Worm (Caenorhabditis elegans): ENCODE data around the gene col-161.

col-161 gene

DNA sequence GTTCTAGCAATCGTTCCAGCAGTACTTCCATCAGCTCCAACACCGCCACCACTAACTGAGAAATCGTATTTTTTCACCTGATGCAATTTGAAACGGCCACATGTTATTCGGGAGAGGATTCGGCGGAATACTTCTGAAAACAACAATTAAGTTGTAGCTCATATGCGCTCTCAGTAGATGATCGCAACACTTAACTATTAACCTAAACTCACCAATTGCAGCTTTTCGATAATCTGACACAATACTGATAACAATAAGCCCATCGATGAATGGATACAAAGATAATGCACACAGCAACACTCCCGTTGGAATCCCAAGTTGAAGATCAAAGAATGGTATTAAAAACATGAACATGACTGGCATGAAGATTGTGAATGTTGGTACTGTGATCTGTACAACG is 20.2 kb upstream of the col-161 start:
- TF ChIP-seq lin-35 (GFP tag; optimal IDR thresholded peaks at IDR 0.05) (no peak), tlp-1 (tag; optimal IDR thresholded peaks at IDR 0.05) (no peak), alr-1 (tag; optimal IDR thresholded peaks at IDR 0.05; ENCODE audit: borderline replicate concordance) (no peak), Y116A8C.19 (tag; optimal IDR thresholded peaks at IDR 0.05; ENCODE audit: borderline replicate concordance) (no peak), pax-3 (tag; optimal IDR thresholded peaks at IDR 0.05) (no peak), lin-15B (tag; optimal IDR thresholded peaks at IDR 0.05) (no peak), hlh-17 (GFP tag; optimal IDR thresholded peaks at IDR 0.05; ENCODE audit: borderline replicate concordance) (no peak), lin-39 (tag; optimal IDR thresholded peaks at IDR 0.05) (no peak), blmp-1 (tag; optimal IDR thresholded peaks at IDR 0.05) (no peak), swsn-7 (tag; optimal IDR thresholded peaks at IDR 0.05) (no peak), ceh-82 (tag; optimal IDR thresholded peaks at IDR 0.05) (no peak), irx-1 (tag; optimal IDR thresholded peaks at IDR 0.05) (no peak), hlh-4 (tag; optimal IDR thresholded peaks at IDR 0.05) (no peak), ces-1 (GFP tag; optimal IDR thresholded peaks at IDR 0.05) (no peak)

DNA sequence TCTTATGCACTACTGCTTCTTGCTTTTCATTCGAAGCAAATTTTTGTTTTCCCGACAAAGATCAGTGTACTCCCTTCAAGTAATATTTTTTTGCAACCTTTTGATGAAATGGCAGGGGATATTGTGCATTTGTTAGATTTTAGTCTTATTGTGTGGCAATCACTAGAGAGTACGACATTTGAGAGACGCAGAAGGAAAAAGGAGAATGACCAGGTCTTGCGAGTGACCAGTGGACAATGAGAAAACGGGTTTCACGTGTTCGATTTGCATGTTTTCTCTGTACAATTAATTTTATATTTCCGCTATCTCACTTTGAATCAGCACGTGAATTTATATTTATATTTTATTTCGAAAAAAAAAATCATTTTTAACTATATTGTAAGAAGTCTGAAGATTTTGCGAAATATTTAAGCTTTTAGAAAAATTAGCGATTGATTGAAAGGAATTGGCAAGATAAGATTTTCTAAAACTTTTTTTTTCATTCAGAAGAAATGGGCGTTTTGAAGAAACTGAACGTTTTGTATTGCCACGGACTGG is 18.1 kb upstream of the col-161 start, which contains the start of gene C50B6.9:
TSS of gene C50B6.9 (plus strand) at position 487 of the 537 bp plus-strand sequence.
- TF ChIP-seq efl-1 (optimal IDR thresholded peaks at IDR 0.05) (no peak), efl-1 (GFP tag; optimal IDR thresholded peaks at IDR 0.05 in 1 of 2) (no peak), nhr-19 (GFP tag; conservative IDR thresholded peaks at IDR 0.05) (no peak), aha-1 (tag; optimal IDR thresholded peaks at IDR 0.05) (no peak), fos-1 (tag; optimal IDR thresholded peaks at IDR 0.05) (no peak), mep-1 (tag; optimal IDR thresholded peaks at IDR 0.05) (peak; percentile 26), lin-15B (tag; optimal IDR thresholded peaks at IDR 0.05) (no peak), blmp-1 (tag; optimal IDR thresholded peaks at IDR 0.05) (peak; percentile 21), unc-86 (tag; optimal IDR thresholded peaks at IDR 0.05) (no peak), hlh-17 (GFP tag; optimal IDR thresholded peaks at IDR 0.05; ENCODE audit: borderline replicate concordance) (no peak)

DNA sequence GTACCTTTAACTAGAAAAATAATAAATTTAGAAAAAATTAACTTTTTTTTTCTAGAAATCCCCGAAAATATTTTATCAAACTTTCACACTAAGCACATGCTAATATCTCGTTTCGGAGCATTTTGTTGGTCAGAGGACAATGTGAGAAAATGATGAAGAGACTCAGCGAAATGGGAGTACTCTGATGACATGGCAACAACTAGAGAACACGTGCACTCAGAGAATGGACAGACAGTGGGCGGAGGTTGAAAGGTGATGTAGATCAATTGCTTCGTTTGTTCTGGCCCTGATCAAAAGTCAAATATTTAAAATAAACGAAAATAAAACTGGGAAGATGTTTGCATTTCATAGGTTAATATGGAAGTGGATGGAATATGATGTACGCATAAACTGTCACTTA is 16.6 kb upstream of the col-161 start:
- peak in 1 of 2 experiments; percentile 4 for TF ChIP-seq lin-35 (GFP tag; optimal IDR thresholded peaks at IDR 0.05)
- peak; percentile 7 for TF ChIP-seq rnt-1 (tag; optimal IDR thresholded peaks at IDR 0.05)
- TF ChIP-seq mdl-1 (tag; optimal IDR thresholded peaks at IDR 0.05), result peak in 1 of 2 experiments; percentile 11
- TF ChIP-seq nhr-20 (tag; optimal IDR thresholded peaks at IDR 0.05), result peak; percentile 11
- no peak for TF ChIP-seq pqm-1 (tag; optimal IDR thresholded peaks at IDR 0.05)
- peak; percentile 19 for TF ChIP-seq nhr-71 (tag; optimal IDR thresholded peaks at IDR 0.05)
- no peak for TF ChIP-seq fkh-4 (tag; optimal IDR thresholded peaks at IDR 0.05; ENCODE audit: borderline replicate concordance)
- TF ChIP-seq nhr-85 (tag), result peak; percentile 18
- TF ChIP-seq fkh-8 (tag; optimal IDR thresholded peaks at IDR 0.05), result peak; percentile 27
- peak; percentile 3 for TF ChIP-seq lin-14 (GFP tag; optimal IDR thresholded peaks at IDR 0.05)
- TF ChIP-seq nhr-19 (GFP tag; conservative IDR thresholded peaks at IDR 0.05), result no peak

DNA sequence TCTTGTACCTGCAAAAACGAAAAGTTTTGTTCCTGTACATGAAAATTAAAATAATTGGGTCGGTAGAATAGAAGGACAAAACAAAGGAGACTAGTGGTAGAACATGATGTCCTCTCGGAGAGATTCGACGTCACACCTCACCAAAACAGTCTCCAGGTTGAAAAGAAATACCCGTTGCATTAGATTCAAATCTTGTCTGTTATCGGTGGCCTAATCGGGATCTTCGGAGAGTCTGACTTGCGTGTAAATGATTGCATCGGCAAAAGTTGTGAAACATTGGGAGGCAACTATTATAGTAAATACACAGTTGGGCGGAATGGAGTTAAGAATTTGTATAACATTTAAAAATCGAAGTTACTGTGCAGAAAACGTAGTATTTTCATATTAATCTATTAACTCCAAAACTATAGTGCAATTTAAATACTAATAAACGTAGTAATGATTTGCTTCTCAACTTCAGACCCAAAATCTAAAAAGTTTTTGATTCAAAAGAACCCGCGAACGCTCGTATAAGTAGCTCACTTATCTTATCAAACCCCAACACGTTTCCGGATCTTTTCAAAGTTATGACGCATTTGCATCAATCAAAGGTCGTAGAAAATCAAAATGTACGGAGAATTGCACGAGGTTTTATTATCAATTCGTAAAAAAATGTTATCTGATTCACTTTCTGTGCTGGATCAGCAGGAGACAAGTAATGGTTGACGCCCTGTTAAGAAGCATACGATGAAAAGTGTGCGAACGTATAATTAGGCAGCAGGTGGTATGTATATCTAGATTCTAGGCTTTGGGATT is 15.8 kb upstream of the col-161 start, which contains the start of gene nhr-168:
TSS of gene nhr-168 (minus strand) at position 486 of the 795 bp plus-strand sequence.
- peak; percentile 39 for TF ChIP-seq pax-3 (tag; optimal IDR thresholded peaks at IDR 0.05)
- no peak for TF ChIP-seq lin-35 (GFP tag; optimal IDR thresholded peaks at IDR 0.05)
- no peak for TF ChIP-seq snu-23 (GFP tag; optimal IDR thresholded peaks at IDR 0.05)
- peak; percentile 72 for TF ChIP-seq elt-2 (tag; optimal IDR thresholded peaks at IDR 0.05)
- TF ChIP-seq rnt-1 (tag; optimal IDR thresholded peaks at IDR 0.05), result peak; percentile 12
- peak; percentile 41 for TF ChIP-seq grh-1 (GFP tag; IDR thresholded peaks at IDR 0.05)
- no peak for TF ChIP-seq unc-130 (tag; optimal IDR thresholded peaks at IDR 0.05)
- TF ChIP-seq pag-3 (tag; optimal IDR thresholded peaks at IDR 0.05; ENCODE audit: borderline replicate concordance, insufficient read depth), result no peak
- TF ChIP-seq blmp-1 (tag; optimal IDR thresholded peaks at IDR 0.05), result peak; percentile 38
- TF ChIP-seq nhr-85 (tag), result peak; percentile 88
- peak; percentile 5 for TF ChIP-seq nhr-20 (tag; optimal IDR thresholded peaks at IDR 0.05)
- no peak for TF ChIP-seq nhr-11 (tag; optimal IDR thresholded peaks at IDR 0.05)
- no peak for TF ChIP-seq sptf-1 (tag; optimal IDR thresholded peaks at IDR 0.05)
- no peak for TF ChIP-seq nhr-90 (tag; optimal IDR thresholded peaks at IDR 0.05; ENCODE audit: poor library complexity)
- TF ChIP-seq lin-14 (GFP tag; optimal IDR thresholded peaks at IDR 0.05), result peak; percentile 68

All from whole organism, L1 larva.